Fruit fly (Drosophila melanogaster) whole organism, prepupa: ENCODE results near the gene CG14453.

Source experiments
- CG3032 ChIP-seq: fragments of 200-800 bp; optimal IDR thresholded peaks from 2 replicates; lab custom pipeline; 2019; ENCODE audit warnings: missing biosample characterization, mild to moderate bottlenecking, missing genetic modification characterization, moderate library complexity
- pdm3 ChIP-seq: fragments of 200-800 bp; sonication (Bioruptor generic); optimal IDR thresholded peaks from 3 replicates; lab custom pipeline; 2016; ENCODE audit warnings: missing biosample characterization, missing genetic modification characterization

- peak; percentile 61 for TF ChIP-seq CG3032 (tag; lab: Kevin White, UChicago)
- no peak for TF ChIP-seq pdm3 (GFP tag; lab: Kevin White, UChicago)
Measured at dm6 chr3L:22680932-22681331, 13.0 kb upstream of the CG14453 start.
